Worm (Caenorhabditis elegans) whole organism, late embryonic: ENCODE data around the gene Y46G5A.7.

Source experiments
- C08G9.2 ChIP-seq: sonication (generic microtip); optimal IDR thresholded peaks from 2 replicates; lab custom pipeline; 2016; ENCODE audit warnings: mild to moderate bottlenecking, missing genetic modification characterization, moderate library complexity, missing compliant biosample characterization
- K02D7.2 ChIP-seq: sonication (generic microtip); optimal IDR thresholded peaks from 2 replicates; lab custom pipeline; 2017; ENCODE audit warnings: mild to moderate bottlenecking, missing genetic modification characterization, missing compliant biosample characterization
- K09A11.1 ChIP-seq: sonication (generic microtip); optimal IDR thresholded peaks from 2 replicates; lab custom pipeline; 2017; ENCODE audit warnings: antibody characterized with exemption, mild to moderate bottlenecking, missing genetic modification characterization, missing compliant biosample characterization; ENCODE audit not compliant: insufficient read depth
- T23F11.4 ChIP-seq: fragments of 200-800 bp; sonication (Bioruptor generic); optimal IDR thresholded peaks from 2 replicates; lab custom pipeline; 2018; ENCODE audit warnings: mild to moderate bottlenecking, missing genetic modification characterization, missing compliant biosample characterization
- ahr-1 ChIP-seq: sonication (generic microtip); optimal IDR thresholded peaks from 2 replicates; lab custom pipeline; 2016; ENCODE audit warnings: missing genetic modification characterization, missing compliant biosample characterization
- ama-1 ChIP-seq: fragments of 150-350 bp; optimal IDR thresholded peaks from 2 replicates; lab custom pipeline; 2014
- ceh-14 ChIP-seq: sonication (generic microtip); optimal IDR thresholded peaks from 2 replicates; lab custom pipeline; 2016; ENCODE audit warnings: missing genotype, missing genetic modification characterization, missing compliant biosample characterization
- ceh-2 ChIP-seq: sonication (generic microtip); optimal IDR thresholded peaks from 2 replicates; lab custom pipeline; 2016; ENCODE audit warnings: missing genotype, missing genetic modification characterization, missing compliant biosample characterization
- ceh-22 ChIP-seq: sonication (generic microtip); optimal IDR thresholded peaks from 2 replicates; lab custom pipeline; 2017; ENCODE audit warnings: missing biosample characterization, missing genetic modification characterization
- ceh-30 ChIP-seq: fragments of 150-350 bp; optimal IDR thresholded peaks from 2 replicates; lab custom pipeline; 2014; ENCODE audit warnings: missing biosample characterization, missing genetic modification characterization
- ceh-31 ChIP-seq: sonication (generic microtip); optimal IDR thresholded peaks from 2 replicates; lab custom pipeline; 2016; ENCODE audit warnings: missing genetic modification characterization, missing compliant biosample characterization
- ceh-34 ChIP-seq: sonication (generic microtip); optimal IDR thresholded peaks from 2 replicates; lab custom pipeline; 2016; ENCODE audit warnings: mild to moderate bottlenecking, missing genetic modification characterization, missing compliant biosample characterization
- ceh-6 ChIP-seq: fragments of 200-800 bp; sonication (Bioruptor generic); optimal IDR thresholded peaks from 2 replicates; lab custom pipeline; 2018; ENCODE audit warnings: mild to moderate bottlenecking, missing genetic modification characterization, missing compliant biosample characterization
- che-1 ChIP-seq: sonication (generic microtip); optimal IDR thresholded peaks from 2 replicates; lab custom pipeline; 2016; ENCODE audit warnings: mild to moderate bottlenecking, missing genetic modification characterization, missing compliant biosample characterization
- elt-4 ChIP-seq: sonication (generic microtip); optimal IDR thresholded peaks from 2 replicates; lab custom pipeline; 2016; ENCODE audit warnings: missing genetic modification characterization, missing compliant biosample characterization
- eyg-1 ChIP-seq: sonication (generic microtip); optimal IDR thresholded peaks from 2 replicates; lab custom pipeline; 2016; ENCODE audit warnings: missing genotype, missing genetic modification characterization, missing compliant biosample characterization
- fkh-10 ChIP-seq: fragments of 150-350 bp; optimal IDR thresholded peaks from 2 replicates; lab custom pipeline; 2014; ENCODE audit warnings: missing biosample characterization, missing genetic modification reagents, missing genetic modification characterization
- fkh-6 ChIP-seq: sonication (generic microtip); optimal IDR thresholded peaks from 2 replicates; lab custom pipeline; 2016; ENCODE audit warnings: missing genetic modification characterization, missing compliant biosample characterization
- gmeb-2 ChIP-seq: sonication (generic microtip); optimal IDR thresholded peaks from 2 replicates; lab custom pipeline; 2016; ENCODE audit warnings: missing genetic modification characterization, inconsistent platforms, missing compliant biosample characterization
- hlh-15 ChIP-seq: sonication (generic microtip); optimal IDR thresholded peaks from 2 replicates; lab custom pipeline; 2016; ENCODE audit warnings: missing genetic modification characterization, missing compliant biosample characterization
- hlh-30 ChIP-seq: sonication (generic microtip); optimal IDR thresholded peaks from 2 replicates; lab custom pipeline; 2017; ENCODE audit warnings: antibody characterized with exemption, missing genetic modification characterization, missing compliant biosample characterization; ENCODE audit not compliant: insufficient read depth
- hlh-6 ChIP-seq: sonication (generic microtip); optimal IDR thresholded peaks from 2 replicates; lab custom pipeline; 2016; ENCODE audit warnings: missing genotype, missing genetic modification characterization, missing compliant biosample characterization
- mec-3 ChIP-seq: sonication (generic microtip); optimal IDR thresholded peaks from 2 replicates; lab custom pipeline; 2016; ENCODE audit warnings: borderline replicate concordance, missing genetic modification characterization, missing compliant biosample characterization
- nfya-1 ChIP-seq: sonication (generic microtip); optimal IDR thresholded peaks from 2 replicates; lab custom pipeline; 2017; ENCODE audit warnings: missing genetic modification characterization, mild to moderate bottlenecking, missing compliant biosample characterization, antibody characterized with exemption, moderate library complexity
- nhr-232 ChIP-seq: sonication (generic microtip); optimal IDR thresholded peaks from 2 replicates; lab custom pipeline; 2016; ENCODE audit warnings: missing genetic modification characterization, missing compliant biosample characterization
- npax-4 ChIP-seq: sonication (generic microtip); optimal IDR thresholded peaks from 2 replicates; lab custom pipeline; 2016; ENCODE audit warnings: missing genetic modification characterization, missing compliant biosample characterization
- pha-2 ChIP-seq: sonication (generic microtip); optimal IDR thresholded peaks from 2 replicates; lab custom pipeline; 2017; ENCODE audit warnings: mild to moderate bottlenecking, missing genetic modification characterization, missing compliant biosample characterization
- pros-1 ChIP-seq: fragments of 150-350 bp; optimal IDR thresholded peaks from 2 replicates; lab custom pipeline; 2014; ENCODE audit warnings: missing biosample characterization, missing genetic modification reagents, missing genetic modification characterization
- rnt-1 ChIP-seq: sonication (generic microtip); optimal IDR thresholded peaks from 2 replicates; lab custom pipeline; 2016; ENCODE audit warnings: missing genetic modification characterization, missing compliant biosample characterization
- sox-2 ChIP-seq: fragments of 200-800 bp; sonication (Bioruptor generic); IDR thresholded peaks from 2 replicates; pipeline ENCODE4 v1.3.6; 2022; ENCODE audit warnings: missing genetic modification reagents, missing genetic modification characterization, missing compliant biosample characterization
- syd-9 ChIP-seq: sonication (generic microtip); optimal IDR thresholded peaks from 2 replicates; lab custom pipeline; 2016; ENCODE audit warnings: mild to moderate bottlenecking, missing genetic modification characterization, moderate library complexity, missing compliant biosample characterization
- tbx-7 ChIP-seq: sonication (generic microtip); optimal IDR thresholded peaks from 2 replicates; lab custom pipeline; 2016; ENCODE audit warnings: missing genotype, missing genetic modification characterization, missing compliant biosample characterization
- unc-42 ChIP-seq: sonication (generic microtip); optimal IDR thresholded peaks from 2 replicates; lab custom pipeline; 2016; ENCODE audit warnings: missing genotype, missing genetic modification characterization, missing compliant biosample characterization
- unc-86 ChIP-seq: sonication (generic microtip); optimal IDR thresholded peaks from 2 replicates; lab custom pipeline; 2016; ENCODE audit warnings: missing genetic modification characterization, missing compliant biosample characterization
- zip-5 ChIP-seq: sonication (generic microtip); optimal IDR thresholded peaks from 2 replicates; lab custom pipeline; 2016; ENCODE audit warnings: missing genetic modification characterization, missing compliant biosample characterization
- ztf-16 ChIP-seq: sonication (generic microtip); optimal IDR thresholded peaks from 2 replicates; lab custom pipeline; 2017; ENCODE audit warnings: missing genetic modification characterization, missing compliant biosample characterization

Gene Y46G5A.7

DNA sequence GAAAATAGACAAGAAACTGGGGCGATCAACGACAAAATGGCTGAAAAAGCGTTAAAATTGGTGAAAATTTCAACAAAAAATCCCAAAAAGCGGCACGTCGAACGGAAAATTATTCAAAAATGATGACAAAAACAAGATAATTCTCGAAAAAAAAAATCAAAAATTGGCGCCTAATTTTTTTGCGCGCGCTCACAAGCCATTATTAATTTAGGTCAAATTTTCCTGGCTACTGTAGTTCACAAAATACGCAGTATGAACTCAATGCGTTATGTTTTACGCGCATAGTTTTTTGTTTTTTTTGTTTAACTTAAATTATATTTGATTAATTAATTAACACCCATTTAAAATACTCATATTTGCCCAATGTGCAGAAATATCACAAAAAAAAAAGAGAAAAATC lies 16.8 kb downstream of the Y46G5A.7 start (continued):
- TF ChIP-seq ceh-31 (tag; lab: Kevin White, UChicago) (no peak), npax-4 (no peak), hlh-15 (tag; lab: Kevin White, UChicago) (no peak)
- TF ChIP-seq, all 69 proteins: peak for 0

DNA sequence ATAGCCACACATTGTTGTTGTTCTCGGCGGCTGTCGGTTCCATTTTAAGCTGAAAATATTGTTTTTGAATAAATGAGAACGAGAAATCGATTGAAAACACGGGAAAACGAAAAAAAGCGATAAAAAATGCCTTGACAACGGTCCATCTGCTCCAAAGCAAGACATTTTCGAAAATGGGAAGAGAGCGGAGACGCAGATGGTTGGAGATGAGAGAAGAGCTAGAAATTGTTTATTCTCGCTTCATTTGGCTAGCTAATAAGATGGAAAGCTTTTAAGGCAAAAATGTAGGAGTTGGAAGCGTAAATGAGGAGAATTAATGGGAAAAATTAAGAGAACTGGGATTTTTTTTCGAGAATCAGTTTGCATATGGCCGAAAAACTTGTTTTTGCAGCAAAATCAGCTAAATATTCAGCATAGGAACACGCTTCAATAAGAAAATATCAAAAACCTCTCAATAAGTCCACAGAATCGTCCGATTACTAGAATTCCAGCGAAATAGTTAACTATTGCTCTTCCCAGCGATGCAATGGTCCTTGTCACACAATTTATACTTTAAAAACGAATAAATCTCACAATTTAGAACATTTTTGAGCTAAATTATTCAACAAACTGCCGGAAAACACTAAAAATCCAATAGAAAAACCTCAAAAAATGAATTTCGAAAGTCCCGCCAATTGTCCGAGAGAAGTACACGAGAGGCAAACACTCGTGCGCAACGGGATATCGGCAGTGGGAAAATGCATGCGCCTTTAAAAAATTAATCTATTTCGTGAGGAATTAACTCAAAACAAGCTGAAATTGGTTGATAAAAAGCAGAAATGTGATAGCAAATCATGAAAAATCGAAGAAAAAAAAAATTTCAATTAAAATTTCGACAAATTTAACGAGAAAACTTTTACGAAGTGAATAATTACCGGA lies 17.6 kb downstream of the Y46G5A.7 start, which contains the start of gene pisy-1:
pisy-1 (minus strand) TSS at position 51 of the 918 bp plus-strand sequence.
- no peak for TF ChIP-seq K09A11.1 (tag; lab: Kevin White, UChicago)
- TF ChIP-seq pros-1 (tag; lab: Kevin White, UChicago): no peak
- TF ChIP-seq hlh-30 (tag; lab: Kevin White, UChicago): peak; percentile 64
- TF ChIP-seq nfya-1 (tag; lab: Kevin White, UChicago): peak; percentile 48
- TF ChIP-seq ztf-16 (tag; lab: Kevin White, UChicago): no peak
- no peak for TF ChIP-seq syd-9 (tag; lab: Kevin White, UChicago)
- TF ChIP-seq unc-42 (tag; lab: Kevin White, UChicago): peak; percentile 60
- TF ChIP-seq elt-4 (tag; lab: Kevin White, UChicago): no peak
- TF ChIP-seq K02D7.2: no peak
- TF ChIP-seq fkh-10 (GFP tag; lab: Kevin White, UChicago): no peak
- no peak for TF ChIP-seq mec-3 (tag; lab: Kevin White, UChicago)
- no peak for TF ChIP-seq ceh-14 (tag; lab: Kevin White, UChicago)
- no peak for TF ChIP-seq T23F11.4
- TF ChIP-seq nhr-232: no peak
- TF ChIP-seq ceh-22: no peak
- TF ChIP-seq ceh-34 (tag; lab: Kevin White, UChicago): no peak
- TF ChIP-seq, all 69 proteins: peak for 3

- TF ChIP-seq pha-2 (tag; lab: Kevin White, UChicago) (no peak), eyg-1 (no peak), sox-2 (GFP tag; lab: Robert Waterston, UW) (no peak), ama-1 (no peak)
Measured at ce11 chrII:12736579-12736978, 19.6 kb downstream of the Y46G5A.7 start, which contains the start of gene snrp-200. Gene snrp-200, minus strand, starts transcription at chrII:12736910.

DNA sequence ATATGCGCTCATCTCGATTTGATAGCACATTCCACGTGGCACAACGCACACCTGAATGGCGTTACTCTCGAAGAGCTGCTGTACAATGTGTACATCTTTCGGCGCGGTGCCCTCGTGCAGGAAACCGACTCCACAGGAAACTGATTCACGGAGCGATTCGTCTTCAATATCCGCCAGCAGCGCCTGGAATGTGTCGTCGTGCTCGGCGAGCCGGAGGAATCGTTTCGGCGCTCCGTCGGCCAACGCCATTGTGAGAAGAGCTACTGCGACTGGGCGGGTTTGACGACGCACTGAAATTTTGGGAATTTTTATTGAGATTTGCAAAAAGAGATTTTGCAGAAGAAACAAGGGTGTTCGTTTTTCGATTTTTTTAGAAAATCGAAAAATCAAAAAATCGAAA lies 26.2 kb downstream of the Y46G5A.7 start:
- TF ChIP-seq fkh-10 (GFP tag; lab: Kevin White, UChicago): no peak
- no peak for TF ChIP-seq zip-5 (tag; lab: Kevin White, UChicago)
- no peak for TF ChIP-seq che-1 (tag; lab: Kevin White, UChicago)
- TF ChIP-seq K09A11.1 (tag; lab: Kevin White, UChicago): no peak
- TF ChIP-seq ama-1: no peak
- TF ChIP-seq ceh-2 (tag; lab: Kevin White, UChicago): no peak
- TF ChIP-seq unc-42 (tag; lab: Kevin White, UChicago): no peak
- no peak for TF ChIP-seq ceh-30 (tag; lab: Kevin White, UChicago)
- no peak for TF ChIP-seq hlh-6 (tag; lab: Kevin White, UChicago)
- no peak for TF ChIP-seq rnt-1 (tag; lab: Kevin White, UChicago)
- TF ChIP-seq tbx-7 (tag; lab: Kevin White, UChicago): no peak
- TF ChIP-seq unc-86 (tag; lab: Kevin White, UChicago): no peak
- TF ChIP-seq hlh-15 (tag; lab: Kevin White, UChicago): no peak
- no peak for TF ChIP-seq fkh-6 (tag; lab: Kevin White, UChicago)
- no peak for TF ChIP-seq gmeb-2 (tag; lab: Kevin White, UChicago)
- no peak for TF ChIP-seq ahr-1 (tag; lab: Kevin White, UChicago)
- no peak for TF ChIP-seq C08G9.2
- no peak for TF ChIP-seq ceh-6
- TF ChIP-seq mec-3 (tag; lab: Kevin White, UChicago): no peak
- TF ChIP-seq elt-4 (tag; lab: Kevin White, UChicago): no peak
